Worm (Caenorhabditis elegans): Measurements from ENCODE around the gene sre-48.

- no peak for TF ChIP-seq tbx-37 (GFP tag; conservative IDR thresholded peaks at IDR 0.05)
- TF ChIP-seq tbx-11 (GFP tag; IDR thresholded peaks at IDR 0.05): no peak
- no peak for TF ChIP-seq hmg-4 (GFP tag; optimal IDR thresholded peaks at IDR 0.05)
- no peak for TF ChIP-seq flt-1 (GFP tag; IDR thresholded peaks at IDR 0.05)
- TF ChIP-seq ama-1 (optimal IDR thresholded peaks at IDR 0.05): no peak
- TF ChIP-seq ceh-13 (GFP tag; optimal IDR thresholded peaks at IDR 0.05): no peak
- no peak for TF ChIP-seq aly-1 (tag; optimal IDR thresholded peaks at IDR 0.05)
- TF ChIP-seq pes-1 (GFP tag; IDR thresholded peaks at IDR 0.05): no peak
Observed at ce11 chrII:13994934-13995333, 15.3 kb upstream of the sre-48 start, which contains the start of gene Y39G8B.7.
